Worm (Caenorhabditis elegans): ENCODE measurements around the gene slc-36.5.

slc-36.5 gene

ce11 chrII:6826726-6827125 lies 50.1 kb downstream of the slc-36.5 start:
- TF ChIP-seq C34F6.9 (tag; optimal IDR thresholded peaks at IDR 0.05): peak; percentile 31
- TF ChIP-seq ceh-82 (tag; optimal IDR thresholded peaks at IDR 0.05): no peak
- peak; percentile 42 for TF ChIP-seq crh-2 (tag; optimal IDR thresholded peaks at IDR 0.05)
- TF ChIP-seq nhr-77 (tag; optimal IDR thresholded peaks at IDR 0.05): no peak
- TF ChIP-seq R02D3.7 (tag; optimal IDR thresholded peaks at IDR 0.05): no peak
- peak; percentile 68 for TF ChIP-seq sem-4 (tag; optimal IDR thresholded peaks at IDR 0.05)
- peak; percentile 89 for TF ChIP-seq sma-9 (GFP tag; optimal IDR thresholded peaks at IDR 0.05)
- TF ChIP-seq sma-9 (tag; optimal IDR thresholded peaks at IDR 0.05): no peak
- peak; percentile 4 for TF ChIP-seq egl-27 (tag; optimal IDR thresholded peaks at IDR 0.05)
- TF ChIP-seq F13H6.1 (tag; optimal IDR thresholded peaks at IDR 0.05): peak; percentile 69
- TF ChIP-seq lsy-2 (tag; optimal IDR thresholded peaks at IDR 0.05): peak in 1 of 2 experiments; percentile 32
- peak; percentile 43 for TF ChIP-seq nhr-21 (tag; optimal IDR thresholded peaks at IDR 0.05)
- peak; percentile 70 for TF ChIP-seq nhr-129 (tag; optimal IDR thresholded peaks at IDR 0.05)
- TF ChIP-seq blmp-1 (tag; optimal IDR thresholded peaks at IDR 0.05; ENCODE audit: insufficient read depth): peak; percentile 94
- TF ChIP-seq ztf-4 (tag; optimal IDR thresholded peaks at IDR 0.05): peak; percentile 15
- peak; percentile 72 for TF ChIP-seq sma-3 (GFP tag; optimal IDR thresholded peaks at IDR 0.05)
- no peak for TF ChIP-seq nhr-11 (tag; optimal IDR thresholded peaks at IDR 0.05)
- TF ChIP-seq lin-13 (GFP tag; optimal IDR thresholded peaks at IDR 0.05): peak; percentile 22
- no peak for TF ChIP-seq nhr-25 (tag; optimal IDR thresholded peaks at IDR 0.05)
- TF ChIP-seq ama-1 (optimal IDR thresholded peaks at IDR 0.05): no peak
- TF ChIP-seq nhr-6 (tag; optimal IDR thresholded peaks at IDR 0.05): peak; percentile 61
- peak in 1 of 2 experiments; percentile 16 for TF ChIP-seq mdl-1 (tag; optimal IDR thresholded peaks at IDR 0.05)
- TF ChIP-seq mab-5 (tag; optimal IDR thresholded peaks at IDR 0.05): peak; percentile 13
- TF ChIP-seq ztf-1 (GFP tag; conservative IDR thresholded peaks at IDR 0.05): no peak
- peak; percentile 51 for TF ChIP-seq fos-1 (tag; optimal IDR thresholded peaks at IDR 0.05)

ce11 chrII:6825732-6826131 lies 51.1 kb downstream of the slc-36.5 start:
- TF ChIP-seq lin-11 (tag; optimal IDR thresholded peaks at IDR 0.05): no peak
- peak; percentile 21 to 24 for TF ChIP-seq mdl-1 (tag; optimal IDR thresholded peaks at IDR 0.05)
- TF ChIP-seq lsy-2 (tag; optimal IDR thresholded peaks at IDR 0.05): peak in 1 of 2 experiments; percentile 42
- peak; percentile 52 for TF ChIP-seq F13H6.1 (tag; optimal IDR thresholded peaks at IDR 0.05)
- no peak for TF ChIP-seq zag-1 (tag; optimal IDR thresholded peaks at IDR 0.05)
- TF ChIP-seq mab-5 (tag; optimal IDR thresholded peaks at IDR 0.05): peak; percentile 91
- TF ChIP-seq unc-62 (GFP tag; optimal IDR thresholded peaks at IDR 0.05): peak; percentile 25
- peak; percentile 74 for TF ChIP-seq nhr-21 (tag; optimal IDR thresholded peaks at IDR 0.05)
- peak; percentile 54 for TF ChIP-seq nhr-25 (tag; optimal IDR thresholded peaks at IDR 0.05)
- no peak for TF ChIP-seq ama-1 (optimal IDR thresholded peaks at IDR 0.05)
- TF ChIP-seq egl-27 (tag; optimal IDR thresholded peaks at IDR 0.05): peak; percentile 41
- TF ChIP-seq sma-3 (GFP tag; optimal IDR thresholded peaks at IDR 0.05): peak; percentile 41
- no peak for TF ChIP-seq ceh-82 (tag; optimal IDR thresholded peaks at IDR 0.05)
- TF ChIP-seq sem-4 (tag; optimal IDR thresholded peaks at IDR 0.05): peak; percentile 83
- TF ChIP-seq blmp-1 (tag; optimal IDR thresholded peaks at IDR 0.05; ENCODE audit: insufficient read depth): peak; percentile 90
- no peak for TF ChIP-seq Y55F3AM.14 (GFP tag; optimal IDR thresholded peaks at IDR 0.05)
- TF ChIP-seq gmeb-1 (tag; optimal IDR thresholded peaks at IDR 0.05): no peak
- TF ChIP-seq crh-2 (tag; optimal IDR thresholded peaks at IDR 0.05): peak; percentile 29
- TF ChIP-seq sma-9 (GFP tag; optimal IDR thresholded peaks at IDR 0.05): peak; percentile 82
- TF ChIP-seq sma-9 (tag; optimal IDR thresholded peaks at IDR 0.05): no peak
- no peak for TF ChIP-seq ztf-4 (tag; optimal IDR thresholded peaks at IDR 0.05)
- TF ChIP-seq alr-1 (tag; optimal IDR thresholded peaks at IDR 0.05): no peak
- no peak for TF ChIP-seq elt-1 (tag; optimal IDR thresholded peaks at IDR 0.05)
- peak; percentile 34 for TF ChIP-seq nhr-6 (tag; optimal IDR thresholded peaks at IDR 0.05)
- peak; percentile 78 for TF ChIP-seq ceh-16 (tag; optimal IDR thresholded peaks at IDR 0.05)
- TF ChIP-seq ztf-11 (tag; optimal IDR thresholded peaks at IDR 0.05): no peak

- TF ChIP-seq elt-3 (tag; optimal IDR thresholded peaks at IDR 0.05) (no peak), unc-55 (GFP tag; optimal IDR thresholded peaks at IDR 0.05) (no peak), ztf-11 (tag; optimal IDR thresholded peaks at IDR 0.05) (no peak), sma-9 (GFP tag; optimal IDR thresholded peaks at IDR 0.05) (peak; percentile 82), sma-9 (tag; optimal IDR thresholded peaks at IDR 0.05) (no peak), F13H6.1 (tag; optimal IDR thresholded peaks at IDR 0.05) (peak; percentile 32), sem-4 (tag; optimal IDR thresholded peaks at IDR 0.05) (no peak), nhr-129 (tag; optimal IDR thresholded peaks at IDR 0.05) (peak; percentile 14), elt-1 (tag; optimal IDR thresholded peaks at IDR 0.05) (no peak), ztf-1 (GFP tag; conservative IDR thresholded peaks at IDR 0.05) (no peak), sma-3 (GFP tag; optimal IDR thresholded peaks at IDR 0.05) (no peak), C34F6.9 (tag; optimal IDR thresholded peaks at IDR 0.05) (peak; percentile 11), mdl-1 (tag; optimal IDR thresholded peaks at IDR 0.05) (peak in 1 of 2 experiments; percentile 15), ZK546.5 (tag; optimal IDR thresholded peaks at IDR 0.05) (no peak), fos-1 (tag; optimal IDR thresholded peaks at IDR 0.05) (peak; percentile 92), nhr-21 (tag; optimal IDR thresholded peaks at IDR 0.05) (peak; percentile 33)
Measured at ce11 chrII:6824524-6824923, 52.3 kb downstream of the slc-36.5 start.

Data from whole organism, L2 larva.